Fruit fly (Drosophila melanogaster) Kc167 (cell line): ENCODE data around the gene SMC1.

ENCODE experiments used
- Myc ChIP-seq: fragments of >200 bp; optimal IDR thresholded peaks from 2 replicates; lab custom pipeline; 2017; ENCODE audit warnings: missing external identifiers
- Sin3A ChIP-seq: fragments of >200 bp; optimal IDR thresholded peaks from 2 replicates; lab custom pipeline; 2018; ENCODE audit warnings: missing external identifiers
- h ChIP-seq: fragments of >200 bp; optimal IDR thresholded peaks from 3 replicates; lab custom pipeline; 2018; ENCODE audit warnings: missing external identifiers
- insv ChIP-seq: fragments of >200 bp; optimal IDR thresholded peaks from 3 replicates; lab custom pipeline; 2018; ENCODE audit warnings: missing external identifiers
- psq ChIP-seq: fragments of >200 bp; optimal IDR thresholded peaks from 2 replicates; lab custom pipeline; 2017; ENCODE audit warnings: missing external identifiers
- ttk ChIP-seq: sonication (Bioruptor generic); optimal IDR thresholded peaks from 2 replicates; lab custom pipeline; 2017; ENCODE audit warnings: missing external identifiers

DNA sequence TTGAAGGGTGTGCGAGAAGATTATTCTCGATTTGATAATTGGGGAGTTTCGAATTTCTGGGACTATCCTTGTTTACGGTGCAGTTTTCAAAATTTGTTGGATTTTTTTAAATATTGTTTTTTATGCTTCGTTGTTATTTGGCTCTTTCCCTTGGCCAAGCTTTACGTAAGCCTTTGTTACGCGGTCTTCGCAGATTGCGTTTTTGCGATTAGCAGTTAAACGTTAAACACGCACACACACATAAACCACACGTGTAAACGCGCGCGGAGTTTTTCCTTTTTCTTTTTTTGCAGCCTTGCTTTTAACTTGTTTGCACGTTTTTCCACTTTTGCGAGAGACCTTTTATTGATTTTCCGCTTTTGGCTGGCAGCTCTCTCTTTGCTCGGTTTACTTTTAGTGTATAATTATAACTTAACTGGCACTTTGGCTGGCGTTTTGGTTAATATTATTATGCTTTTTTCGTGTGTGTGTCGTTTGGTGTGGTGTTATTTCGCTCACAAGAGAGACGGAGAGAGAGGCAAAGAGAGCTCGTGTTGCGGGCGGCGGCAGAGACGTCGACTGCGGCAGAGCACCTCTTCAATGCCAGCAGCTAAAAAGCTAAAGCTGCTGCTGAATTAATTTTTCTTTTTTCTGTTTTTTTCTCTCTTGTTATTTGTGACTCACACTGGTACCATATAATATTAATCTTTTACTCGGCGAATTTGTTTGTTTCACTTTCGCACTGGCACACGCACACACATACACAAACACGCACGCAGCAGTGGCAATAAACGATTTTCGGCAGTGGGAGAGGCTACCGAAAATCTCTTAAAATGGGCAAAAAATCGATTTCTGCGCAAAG, 46.6 kb downstream of the SMC1 start:
- no peak for TF ChIP-seq Sin3A
- no peak for TF ChIP-seq h
- TF ChIP-seq Myc (lab: Kevin White, UChicago) = no peak
- TF ChIP-seq psq = no peak
- no peak for TF ChIP-seq insv (lab: Kevin White, UChicago)
- TF ChIP-seq ttk (lab: Kevin White, UChicago) = no peak
